Worm (Caenorhabditis elegans): Measurements from ENCODE around the gene F53B3.5.

Gene F53B3.5

ce11 chrX:2873272-2873671 lies 6.1 kb downstream of the F53B3.5 start:
- TF ChIP-seq fos-1 (tag; optimal IDR thresholded peaks at IDR 0.05) (no peak), nhr-23 (tag; optimal IDR thresholded peaks at IDR 0.05) (peak; percentile 51)

DNA sequence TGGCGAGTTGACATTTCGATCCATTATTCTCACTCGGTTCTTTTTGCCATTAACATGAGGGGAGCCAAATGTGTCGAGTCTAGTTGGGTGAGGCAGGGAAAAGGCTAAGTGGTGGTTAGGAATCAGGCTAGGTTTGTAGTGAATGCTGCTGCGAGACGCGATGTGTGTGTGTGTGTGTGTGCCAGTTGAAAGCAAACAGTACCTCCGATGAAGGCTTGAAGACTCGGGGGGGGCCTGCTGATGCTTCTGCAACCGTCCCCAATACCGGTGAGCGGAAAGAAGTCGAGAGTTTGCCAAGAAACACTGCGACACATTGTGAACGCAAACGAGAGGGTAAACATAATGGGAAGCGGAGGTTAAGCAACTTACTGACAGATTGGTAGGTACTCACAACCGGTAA lies 8.3 kb downstream of the F53B3.5 start, which contains the start of gene F53B3.3:
TSS of gene F53B3.3 (minus strand) at position 101 of the 400 bp plus-strand sequence.
- no peak for TF ChIP-seq zag-1 (tag; optimal IDR thresholded peaks at IDR 0.05)
- no peak for TF ChIP-seq nhr-43 (tag; optimal IDR thresholded peaks at IDR 0.05; ENCODE audit: poor library complexity, severe bottlenecking)
- TF ChIP-seq ceh-9 (tag; optimal IDR thresholded peaks at IDR 0.05), result no peak
- TF ChIP-seq mml-1 (tag; optimal IDR thresholded peaks at IDR 0.05), result no peak
- peak; percentile 43 for TF ChIP-seq pha-4 (tag; optimal IDR thresholded peaks at IDR 0.05)
- TF ChIP-seq egl-5 (tag; optimal IDR thresholded peaks at IDR 0.05), result no peak
- no peak for TF ChIP-seq tbx-2 (tag; optimal IDR thresholded peaks at IDR 0.05)
- no peak for TF ChIP-seq skn-1 (tag; optimal IDR thresholded peaks at IDR 0.05)

- TF ChIP-seq ceh-82 (tag; optimal IDR thresholded peaks at IDR 0.05) (no peak), nhr-43 (tag; optimal IDR thresholded peaks at IDR 0.05; ENCODE audit: poor library complexity, severe bottlenecking) (peak; percentile 56), ztf-4 (tag; optimal IDR thresholded peaks at IDR 0.05) (no peak), mdl-1 (tag; optimal IDR thresholded peaks at IDR 0.05) (no peak), nhr-76 (tag; optimal IDR thresholded peaks at IDR 0.05) (no peak), nhr-25 (tag; optimal IDR thresholded peaks at IDR 0.05) (peak; percentile 48), hmg-11 (tag; optimal IDR thresholded peaks at IDR 0.05) (no peak), lin-39 (tag; optimal IDR thresholded peaks at IDR 0.05) (no peak), nhr-237 (tag; optimal IDR thresholded peaks at IDR 0.05) (no peak), lin-15B (tag; optimal IDR thresholded peaks at IDR 0.05) (no peak), eor-1 (tag; optimal IDR thresholded peaks at IDR 0.05) (no peak), sea-2 (GFP tag; optimal IDR thresholded peaks at IDR 0.05) (no peak), fkh-10 (GFP tag; optimal IDR thresholded peaks at IDR 0.05) (no peak), fkh-2 (tag; optimal IDR thresholded peaks at IDR 0.05) (no peak), ceh-28 (tag; optimal IDR thresholded peaks at IDR 0.05) (peak; percentile 13), nhr-23 (tag; optimal IDR thresholded peaks at IDR 0.05) (no peak), unc-62 (GFP tag; optimal IDR thresholded peaks at IDR 0.05) (no peak), tbx-2 (tag; optimal IDR thresholded peaks at IDR 0.05) (peak; percentile 49), fos-1 (tag; optimal IDR thresholded peaks at IDR 0.05) (no peak), nhr-67 (tag; optimal IDR thresholded peaks at IDR 0.05) (no peak), ama-1 (optimal IDR thresholded peaks at IDR 0.05) (peak; percentile 59), elt-3 (tag; optimal IDR thresholded peaks at IDR 0.05) (peak in 1 of 3 experiments; percentile 74), nhr-28 (tag; optimal IDR thresholded peaks at IDR 0.05) (no peak)
Measured at ce11 chrX:2865591-2866217, 13.7 kb downstream of the F53B3.5 start.

DNA sequence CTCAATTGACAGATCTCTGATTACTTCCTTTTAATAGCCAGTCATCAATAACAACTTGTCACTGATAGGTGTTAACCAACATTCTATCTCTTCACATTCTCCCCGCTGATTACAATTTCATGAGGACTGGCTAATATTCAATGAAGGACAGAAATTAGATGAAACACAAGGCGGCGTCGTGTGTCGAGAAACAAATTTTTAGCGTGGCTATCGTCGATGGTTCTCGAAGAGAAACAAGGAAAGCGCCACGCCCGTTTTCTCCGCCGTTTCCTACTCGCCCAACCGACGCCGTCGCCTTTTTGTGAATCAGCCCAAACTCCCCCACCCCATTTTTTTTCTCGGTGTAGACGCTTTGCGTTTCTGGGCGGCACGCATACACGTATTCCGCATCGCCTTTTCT lies 15.4 kb downstream of the F53B3.5 start, which contains the start of gene F53B3.6:
TSS of gene F53B3.6 (plus strand) at position 284 of the 400 bp plus-strand sequence.
- TF ChIP-seq nhr-28 (tag; optimal IDR thresholded peaks at IDR 0.05), result no peak
- TF ChIP-seq nhr-67 (tag; optimal IDR thresholded peaks at IDR 0.05), result no peak
- peak; percentile 13 for TF ChIP-seq nhr-23 (tag; optimal IDR thresholded peaks at IDR 0.05)
- TF ChIP-seq nhr-25 (tag; optimal IDR thresholded peaks at IDR 0.05), result peak; percentile 36
- no peak for TF ChIP-seq ceh-9 (tag; optimal IDR thresholded peaks at IDR 0.05)
- peak; percentile 44 for TF ChIP-seq nhr-43 (tag; optimal IDR thresholded peaks at IDR 0.05; ENCODE audit: poor library complexity, severe bottlenecking)
- TF ChIP-seq mdl-1 (tag; optimal IDR thresholded peaks at IDR 0.05), result no peak
- no peak for TF ChIP-seq daf-12 (tag; optimal IDR thresholded peaks at IDR 0.05)
- no peak for TF ChIP-seq pha-4 (tag; optimal IDR thresholded peaks at IDR 0.05)
- TF ChIP-seq fos-1 (tag; optimal IDR thresholded peaks at IDR 0.05), result no peak

- TF ChIP-seq fkh-2 (tag; optimal IDR thresholded peaks at IDR 0.05), result no peak
- no peak for TF ChIP-seq nhr-77 (tag; optimal IDR thresholded peaks at IDR 0.05)
- TF ChIP-seq lsy-12 (tag; optimal IDR thresholded peaks at IDR 0.05), result no peak
- TF ChIP-seq nhr-28 (tag; optimal IDR thresholded peaks at IDR 0.05), result no peak
- TF ChIP-seq snpc-4 (tag; optimal IDR thresholded peaks at IDR 0.05), result no peak
- no peak for TF ChIP-seq ceh-82 (tag; optimal IDR thresholded peaks at IDR 0.05)
- TF ChIP-seq hmg-11 (tag; optimal IDR thresholded peaks at IDR 0.05), result no peak
Measured at ce11 chrX:2862372-2862771, 17.0 kb downstream of the F53B3.5 start, which contains the start of gene comt-1. Gene comt-1 (minus strand): TSS chrX:2862472.
